Worm (Caenorhabditis elegans) whole organism, L4/young adult: ENCODE measurements around the gene C10B5.1.

ENCODE experiments used
- W03F9.2 ChIP-seq: fragments of 150-350 bp; optimal IDR thresholded peaks from 2 replicates; lab custom pipeline; 2014; ENCODE audit warnings: missing biosample characterization, missing genetic modification characterization
- dao-5 ChIP-seq: sonication (generic microtip); optimal IDR thresholded peaks from 2 replicates; lab custom pipeline; 2016; ENCODE audit warnings: missing genotype, missing genetic modification characterization, moderate library complexity, missing compliant biosample characterization

- TF ChIP-seq W03F9.2 (tag; lab: Kevin White, UChicago) (no peak), dao-5 (tag; lab: Kevin White, UChicago) (no peak)
These were observed 40.2 kb downstream of the C10B5.1 start, which contains the start of gene idpc-2 for ce11 chrV:8621213-8621612.
